Fruit fly (Drosophila melanogaster) whole organism, embryonic: ENCODE data around the gene CG17364.

ENCODE experiments used
- Atf3 ChIP-seq: fragments of 200-800 bp; sonication (Bioruptor generic); optimal IDR thresholded peaks from 3 replicates; lab custom pipeline; 2016; ENCODE audit warnings: missing biosample characterization, missing genetic modification characterization
- Blimp-1 ChIP-seq: fragments of 200-800 bp; sonication (Bioruptor generic); optimal IDR thresholded peaks from 3 replicates; lab custom pipeline; 2018; ENCODE audit warnings: missing biosample characterization, missing genetic modification characterization, mild to moderate bottlenecking, moderate library complexity, missing genetic modification reagents
- CG10366 ChIP-seq: fragments of 200-800 bp; sonication (Bioruptor generic); IDR thresholded peaks from 2 replicates; pipeline ENCODE4 v1.3.6; 2022; ENCODE audit warnings: missing biosample characterization, missing genetic modification characterization
- CG10654 ChIP-seq: fragments of 200-800 bp; sonication (Bioruptor generic); optimal IDR thresholded peaks from 2 replicates; lab custom pipeline; 2016; ENCODE audit warnings: missing biosample characterization, missing genetic modification characterization
- CG11504 ChIP-seq: fragments of 200-800 bp; sonication (Bioruptor generic); optimal IDR thresholded peaks from 3 replicates; lab custom pipeline; 2019; ENCODE audit warnings: missing biosample characterization, mild to moderate bottlenecking, missing genetic modification characterization, moderate library complexity
- CG12942 ChIP-seq: fragments of 200-800 bp; sonication (Bioruptor generic); optimal IDR thresholded peaks from 3 replicates; lab custom pipeline; 2016; ENCODE audit warnings: missing biosample characterization, missing genetic modification characterization
- CG15073 ChIP-seq: fragments of 200-800 bp; sonication (Bioruptor generic); optimal IDR thresholded peaks from 2 replicates; lab custom pipeline; 2016; ENCODE audit warnings: missing biosample characterization, missing genetic modification characterization
- CG2116 ChIP-seq: fragments of 200-800 bp; sonication (Bioruptor generic); optimal IDR thresholded peaks from 3 replicates; lab custom pipeline; 2018; ENCODE audit warnings: missing biosample characterization, mild to moderate bottlenecking, missing genetic modification characterization
- CG2129 ChIP-seq: fragments of 200-800 bp; sonication (Bioruptor generic); IDR thresholded peaks from 2 replicates; pipeline ENCODE4 v1.3.6; 2022; ENCODE audit warnings: missing biosample characterization, missing genetic modification characterization; ENCODE audit not compliant: partially characterized antibody
- CG32772 ChIP-seq: fragments of 200-800 bp; sonication (Bioruptor generic); IDR thresholded peaks from 2 replicates; pipeline ENCODE4 v1.3.6; 2022; ENCODE audit warnings: missing biosample characterization, missing genetic modification characterization
- CG4282 ChIP-seq: fragments of 200-800 bp; sonication (Bioruptor generic); optimal IDR thresholded peaks from 2 replicates; lab custom pipeline; 2016; ENCODE audit warnings: missing biosample characterization, missing genetic modification characterization
- Hsf ChIP-seq: fragments of 200-800 bp; sonication (Bioruptor generic); optimal IDR thresholded peaks from 3 replicates; lab custom pipeline; 2016; ENCODE audit warnings: missing biosample characterization, missing genetic modification characterization
- MTF-1 ChIP-seq: fragments of 200-800 bp; sonication (Bioruptor generic); optimal IDR thresholded peaks from 2 replicates; lab custom pipeline; 2018; ENCODE audit warnings: missing biosample characterization, mild to moderate bottlenecking, missing genetic modification characterization, borderline replicate concordance
- NC2α ChIP-seq: fragments of 200-800 bp; sonication (Bioruptor generic); optimal IDR thresholded peaks from 2 replicates; lab custom pipeline; 2016; ENCODE audit warnings: missing biosample characterization, missing genetic modification characterization
- Sry-δ ChIP-seq: fragments of 200-800 bp; sonication (Bioruptor generic); optimal IDR thresholded peaks from 2 replicates; lab custom pipeline; 2016; ENCODE audit warnings: missing biosample characterization, missing genetic modification characterization
- Trl ChIP-seq, 3 experiments: fragments of >200 bp in 2 of 3; fragments of 200-800 bp in 1 of 3; sonication (Bioruptor generic) in 1 of 3; optimal IDR thresholded peaks; 2 replicates in 1 of 3; 3 replicates in 2 of 3; lab custom pipeline; 2016 to 2017; ENCODE audit warnings: missing biosample characterization in 1 of 3, missing genetic modification characterization in 1 of 3
- YL-1 ChIP-seq: fragments of 200-800 bp; sonication (Bioruptor generic); optimal IDR thresholded peaks from 3 replicates; lab custom pipeline; 2017; ENCODE audit warnings: missing biosample characterization, mild to moderate bottlenecking, missing genetic modification characterization
- ab ChIP-seq: fragments of 200-800 bp; sonication (Bioruptor generic); optimal IDR thresholded peaks from 2 replicates; lab custom pipeline; 2016; ENCODE audit warnings: missing biosample characterization, missing genetic modification characterization
- br ChIP-seq: fragments of >200 bp; optimal IDR thresholded peaks from 2 replicates; lab custom pipeline; 2017
- fd102C ChIP-seq: fragments of 200-800 bp; sonication (Bioruptor generic); optimal IDR thresholded peaks from 2 replicates; lab custom pipeline; 2018; ENCODE audit warnings: missing biosample characterization, mild to moderate bottlenecking, missing genetic modification characterization, moderate library complexity
- hb ChIP-seq: fragments of 200-800 bp; sonication (Bioruptor generic); IDR thresholded peaks from 3 replicates; pipeline ENCODE4 v1.3.6; 2022; ENCODE audit warnings: missing biosample characterization, missing genetic modification characterization; ENCODE audit not compliant: partially characterized antibody
- ken ChIP-seq: fragments of 200-800 bp; sonication (Bioruptor generic); IDR thresholded peaks from 3 replicates; pipeline ENCODE4 v1.3.6; 2022; ENCODE audit warnings: missing biosample characterization, missing genetic modification characterization
- pum ChIP-seq: fragments of 200-800 bp; sonication (Bioruptor generic); optimal IDR thresholded peaks from 2 replicates; lab custom pipeline; 2016; ENCODE audit warnings: missing biosample characterization, missing genetic modification characterization
- pzg ChIP-seq: fragments of 200-800 bp; sonication (Bioruptor generic); optimal IDR thresholded peaks from 3 replicates; lab custom pipeline; 2018; ENCODE audit warnings: missing biosample characterization, mild to moderate bottlenecking, missing genetic modification characterization, moderate library complexity
- salm ChIP-seq: fragments of 200-800 bp; sonication (Bioruptor generic); optimal IDR thresholded peaks from 2 replicates; lab custom pipeline; 2018; ENCODE audit warnings: missing biosample characterization, mild to moderate bottlenecking, missing genetic modification characterization
- sd ChIP-seq: fragments of 200-800 bp; sonication (Bioruptor generic); optimal IDR thresholded peaks from 3 replicates; lab custom pipeline; 2018; ENCODE audit warnings: missing biosample characterization, mild to moderate bottlenecking, missing genetic modification characterization, moderate library complexity
- slbo ChIP-seq: fragments of 200-800 bp; sonication (Bioruptor generic); IDR thresholded peaks from 2 replicates; pipeline ENCODE4 v1.3.6; 2022; ENCODE audit warnings: missing biosample characterization, missing genetic modification characterization

Gene CG17364

DNA sequence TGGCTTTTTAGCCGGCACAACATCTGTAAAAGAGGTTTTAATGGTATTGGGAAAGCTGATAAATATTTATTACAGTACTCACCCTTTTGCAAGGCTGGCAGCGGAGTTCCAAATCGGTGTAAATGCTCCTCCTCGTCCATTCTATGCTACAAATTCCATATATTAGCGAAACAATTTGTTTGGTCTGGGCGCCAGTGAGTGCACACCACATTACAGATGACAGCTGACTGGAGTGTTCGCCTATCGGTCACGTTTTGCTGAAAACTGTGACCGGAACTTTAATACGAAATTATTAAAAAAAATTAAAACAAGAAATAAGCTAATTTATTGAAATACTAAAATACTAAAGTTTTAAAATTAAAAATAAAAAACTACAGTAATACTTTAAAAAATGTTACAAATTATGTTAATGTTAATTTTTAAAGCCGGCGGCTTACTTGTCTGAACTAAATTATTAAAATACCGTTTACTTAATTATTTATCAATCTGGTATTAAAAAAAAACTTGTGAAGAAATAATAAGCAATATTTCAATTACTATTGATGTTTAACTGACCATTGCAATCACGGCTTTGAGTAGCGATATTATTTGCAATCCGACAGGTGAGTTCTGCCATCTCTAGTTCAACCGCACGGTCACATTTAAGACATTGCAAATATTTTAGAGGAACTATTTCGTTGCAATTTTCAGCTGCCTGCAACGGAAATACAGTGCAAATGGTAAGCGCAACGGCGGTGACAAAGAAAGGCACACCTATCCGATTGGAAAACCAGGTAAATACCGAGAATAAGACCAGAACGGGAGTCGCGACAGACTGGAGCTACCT, 64.2 kb downstream of the CG17364 start, which contains the start of the genes CG8833 and DCTN1-p150 (continued):
- TF ChIP-seq sd, result peak; percentile 47
- no peak for TF ChIP-seq Trl (optimal IDR thresholded peaks at IDR 0.05; lab: Kevin White, UChicago)
- peak; percentile 10 for TF ChIP-seq Trl (GFP tag; optimal IDR thresholded peaks at IDR 0.05; lab: Kevin White, UChicago)
- TF ChIP-seq NC2α (GFP tag; lab: Kevin White, UChicago), result no peak
- TF ChIP-seq CG2116 (GFP tag; lab: Kevin White, UChicago), result peak; percentile 55
- TF ChIP-seq ken (GFP tag; lab: Robert Waterston, UW), result 0 out of 3 replicates have a peak, but pooled peaks have one; percentile 18
- no peak for TF ChIP-seq CG15073
- peak; percentile 48; the same call in 1 of the 2 replicates for TF ChIP-seq CG10366 (GFP tag; lab: Robert Waterston, UW)
- peak; percentile 80 for TF ChIP-seq slbo (GFP tag; lab: Robert Waterston, UW)
- peak; percentile 27 for TF ChIP-seq Blimp-1 (GFP tag; lab: Kevin White, UChicago)
- TF ChIP-seq Hsf (GFP tag; lab: Kevin White, UChicago), result peak; percentile 44
- TF ChIP-seq CG12942 (GFP tag; lab: Kevin White, UChicago), result peak; percentile 28
- TF ChIP-seq CG10654 (GFP tag; lab: Kevin White, UChicago), result peak; percentile 14
- TF ChIP-seq fd102C (GFP tag; lab: Kevin White, UChicago), result no peak
- no peak for TF ChIP-seq CG4282
- TF ChIP-seq pzg (GFP tag; lab: Kevin White, UChicago), result peak; percentile 39
- TF ChIP-seq CG2129 (GFP tag; lab: Robert Waterston, UW), result no peak
- TF ChIP-seq YL-1 (GFP tag; lab: Kevin White, UChicago), result peak; percentile 27
- no peak for TF ChIP-seq ab (GFP tag; lab: Kevin White, UChicago)
- TF ChIP-seq CG32772, result no peak
- TF ChIP-seq CG11504 (tag; lab: Kevin White, UChicago), result no peak
- no peak for TF ChIP-seq br
- no peak for TF ChIP-seq Atf3 (GFP tag; lab: Kevin White, UChicago)
- no peak for TF ChIP-seq hb (GFP tag; lab: Robert Waterston, UW)
- peak; percentile 4 for TF ChIP-seq pum
- no peak for TF ChIP-seq MTF-1 (GFP tag; lab: Kevin White, UChicago)
- TF ChIP-seq Sry-δ (GFP tag; lab: Kevin White, UChicago), result peak; percentile 81
- TF ChIP-seq salm (tag; lab: Kevin White, UChicago), result no peak
